Worm (Caenorhabditis elegans): ENCODE results near the gene clec-86.
A peak's percentile ranks its signal among the peaks of the same experiment; 100 is the strongest.

clec-86 gene

DNA sequence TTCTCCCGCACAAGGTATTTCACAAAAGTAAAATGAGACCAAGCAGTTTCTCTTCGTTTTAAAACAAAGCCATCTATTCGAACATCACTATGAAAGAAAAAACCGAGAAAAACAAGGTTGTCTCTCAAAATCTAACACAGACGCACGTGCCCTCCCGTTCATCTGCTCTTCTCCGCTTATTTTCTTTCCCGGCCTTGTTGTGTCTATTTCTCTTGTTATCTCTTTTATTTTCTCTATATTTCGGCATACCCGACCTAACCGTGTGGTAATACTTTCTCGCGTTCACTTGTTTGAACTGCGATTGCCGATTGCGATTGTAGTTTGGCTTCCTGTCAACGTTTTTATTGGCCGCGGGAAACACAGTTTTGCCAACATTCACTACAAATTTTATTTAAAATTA lies 10.2 kb upstream of the clec-86 start:
- peak; percentile 85 for TF ChIP-seq lin-14 (GFP tag; optimal IDR thresholded peaks at IDR 0.05)
- no peak for TF ChIP-seq dsc-1 (tag; optimal IDR thresholded peaks at IDR 0.05)
- peak; percentile 11 for TF ChIP-seq snu-23 (GFP tag; optimal IDR thresholded peaks at IDR 0.05)
- TF ChIP-seq lsy-2 (tag; optimal IDR thresholded peaks at IDR 0.05): peak in 1 of 2 experiments; percentile 5
- no peak for TF ChIP-seq efl-1 (optimal IDR thresholded peaks at IDR 0.05)
- TF ChIP-seq efl-1 (GFP tag; optimal IDR thresholded peaks at IDR 0.05 in 1 of 2): peak in 1 of 2 experiments; percentile 49
- TF ChIP-seq lin-35 (GFP tag; optimal IDR thresholded peaks at IDR 0.05): peak in 1 of 2 experiments; percentile 24
- TF ChIP-seq skn-1 (tag; optimal IDR thresholded peaks at IDR 0.05): peak; percentile 14
- TF ChIP-seq isw-1 (GFP tag; IDR thresholded peaks at IDR 0.05): no peak
- TF ChIP-seq elt-3 (tag; optimal IDR thresholded peaks at IDR 0.05): peak in 1 of 6 experiments; percentile 11
- peak; percentile 11 for TF ChIP-seq nhr-71 (tag; optimal IDR thresholded peaks at IDR 0.05)
- peak; percentile 86 for TF ChIP-seq blmp-1 (tag; optimal IDR thresholded peaks at IDR 0.05)
- no peak for TF ChIP-seq fkh-4 (tag; optimal IDR thresholded peaks at IDR 0.05; ENCODE audit: borderline replicate concordance)
- TF ChIP-seq mdl-1 (tag; optimal IDR thresholded peaks at IDR 0.05): peak in 1 of 2 experiments; percentile 77
- no peak for TF ChIP-seq nhr-77 (tag; optimal IDR thresholded peaks at IDR 0.05)
- TF ChIP-seq mep-1 (tag; optimal IDR thresholded peaks at IDR 0.05): peak; percentile 17
- no peak for TF ChIP-seq zip-4 (GFP tag; optimal IDR thresholded peaks at IDR 0.05)

DNA sequence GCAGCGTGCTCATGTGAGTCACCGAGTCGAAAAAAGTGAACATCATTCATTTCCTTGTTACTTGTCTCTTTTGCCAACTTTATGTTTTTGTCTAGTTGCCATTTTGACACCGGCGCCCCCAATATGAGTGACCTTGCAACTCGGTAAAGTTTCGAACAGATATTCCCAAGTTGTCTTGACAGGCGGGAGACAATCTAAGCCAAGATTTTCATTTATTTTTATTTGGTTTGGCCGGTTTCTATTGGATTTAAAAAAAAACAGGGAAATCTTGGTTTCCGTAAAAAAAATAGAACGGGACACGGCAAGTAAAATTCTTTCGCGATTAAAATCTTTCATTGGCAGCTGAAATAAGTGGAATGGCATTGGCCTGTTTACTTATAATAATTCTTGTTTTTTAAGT lies 8.5 kb upstream of the clec-86 start:
- TF ChIP-seq lin-35 (GFP tag; optimal IDR thresholded peaks at IDR 0.05) (no peak), snu-23 (GFP tag; optimal IDR thresholded peaks at IDR 0.05) (no peak), nhr-20 (tag; optimal IDR thresholded peaks at IDR 0.05) (no peak), lin-13 (GFP tag; optimal IDR thresholded peaks at IDR 0.05) (no peak), ceh-90 (tag; optimal IDR thresholded peaks at IDR 0.05) (no peak), hpl-2 (GFP tag; optimal IDR thresholded peaks at IDR 0.05) (no peak), efl-1 (optimal IDR thresholded peaks at IDR 0.05) (no peak), efl-1 (GFP tag; optimal IDR thresholded peaks at IDR 0.05 in 1 of 2) (no peak), C04F5.9 (tag; optimal IDR thresholded peaks at IDR 0.05) (no peak), nhr-77 (tag; optimal IDR thresholded peaks at IDR 0.05) (no peak), nhr-76 (tag; optimal IDR thresholded peaks at IDR 0.05) (no peak), jun-1 (tag; optimal IDR thresholded peaks at IDR 0.05) (no peak)

DNA sequence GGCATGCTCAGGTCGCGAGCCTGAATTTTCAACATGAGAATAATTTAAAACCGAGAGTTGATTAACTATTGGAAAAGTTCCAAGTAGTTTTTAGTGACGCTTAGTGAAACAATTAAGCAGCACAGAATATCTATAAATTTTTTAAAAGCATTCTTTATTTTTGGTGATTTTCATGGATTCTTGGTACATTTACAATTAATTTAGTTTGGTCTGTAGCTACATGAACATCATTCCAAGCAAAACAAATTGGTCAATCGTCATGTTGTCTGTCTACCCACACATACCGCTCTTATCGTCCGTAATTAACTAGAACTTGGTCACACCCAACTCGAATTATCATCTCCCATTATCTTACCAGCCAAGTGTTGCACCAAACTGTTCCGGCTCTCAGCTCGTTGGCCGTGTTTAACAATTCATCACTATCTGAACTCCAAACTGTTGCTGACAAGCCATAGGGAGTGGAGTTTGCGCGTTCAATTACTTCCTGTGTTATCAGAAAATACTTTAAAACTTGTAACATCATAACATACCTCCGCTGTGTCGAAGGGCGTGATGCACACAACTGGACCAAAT lies 1.1 kb downstream of the clec-86 start:
- TF ChIP-seq elt-2 (tag; optimal IDR thresholded peaks at IDR 0.05) (peak; percentile 8), vab-15 (tag; optimal IDR thresholded peaks at IDR 0.05) (no peak)

- TF ChIP-seq tbx-2 (tag; optimal IDR thresholded peaks at IDR 0.05) (no peak), ztf-11 (tag; optimal IDR thresholded peaks at IDR 0.05) (no peak), ama-1 (optimal IDR thresholded peaks at IDR 0.05) (no peak), rnt-1 (tag; optimal IDR thresholded peaks at IDR 0.05) (no peak), lin-13 (GFP tag; optimal IDR thresholded peaks at IDR 0.05) (no peak), pqm-1 (tag; optimal IDR thresholded peaks at IDR 0.05) (no peak), fkh-4 (tag; optimal IDR thresholded peaks at IDR 0.05; ENCODE audit: borderline replicate concordance) (no peak), hpl-2 (GFP tag; optimal IDR thresholded peaks at IDR 0.05) (no peak), alr-1 (tag; optimal IDR thresholded peaks at IDR 0.05; ENCODE audit: borderline replicate concordance) (no peak), mab-9 (GFP tag; IDR thresholded peaks at IDR 0.05) (no peak), swsn-7 (tag; optimal IDR thresholded peaks at IDR 0.05) (no peak), elt-2 (tag; optimal IDR thresholded peaks at IDR 0.05) (no peak), efl-1 (optimal IDR thresholded peaks at IDR 0.05) (no peak), efl-1 (GFP tag; optimal IDR thresholded peaks at IDR 0.05 in 1 of 2) (peak in 1 of 2 experiments; percentile 54), nhr-20 (tag; optimal IDR thresholded peaks at IDR 0.05) (peak; percentile 47), pax-3 (tag; optimal IDR thresholded peaks at IDR 0.05) (no peak), nhr-85 (tag) (peak; percentile 76), fkh-8 (tag; optimal IDR thresholded peaks at IDR 0.05) (no peak), elt-3 (tag; optimal IDR thresholded peaks at IDR 0.05) (peak in 3 of 6 experiments; percentile 14 to 57 (median 45)), egl-27 (tag; optimal IDR thresholded peaks at IDR 0.05) (no peak), lin-14 (GFP tag; optimal IDR thresholded peaks at IDR 0.05) (peak; percentile 71), lin-35 (GFP tag; optimal IDR thresholded peaks at IDR 0.05) (peak in 1 of 2 experiments; percentile 26), sox-4 (tag; optimal IDR thresholded peaks at IDR 0.05) (no peak), ets-5 (GFP tag; IDR thresholded peaks at IDR 0.05) (no peak), F16B12.6 (tag; optimal IDR thresholded peaks at IDR 0.05) (no peak), snu-23 (GFP tag; optimal IDR thresholded peaks at IDR 0.05) (peak; percentile 39), skn-1 (tag; optimal IDR thresholded peaks at IDR 0.05) (peak; percentile 62), ceh-82 (tag; optimal IDR thresholded peaks at IDR 0.05) (no peak), ceh-63 (GFP tag; optimal IDR thresholded peaks at IDR 0.05) (no peak)
These were observed 3.8 kb downstream of the clec-86 start, which contains the start of gene alh-10 for ce11 chrX:7143515-7143914. TSS of gene alh-10 (minus strand) at chrX:7143641.
